Fruit fly (Drosophila melanogaster) S2 (cell line): ENCODE results near the gene Dic1.

Experiments
- CG8478 ChIP-seq: fragments of >200 bp; optimal IDR thresholded peaks from 2 replicates; lab custom pipeline; 2018
- CTCF ChIP-seq, 2 experiments: fragments of >200 bp; optimal IDR thresholded peaks; 2 replicates each; lab custom pipeline; 2018

DNA sequence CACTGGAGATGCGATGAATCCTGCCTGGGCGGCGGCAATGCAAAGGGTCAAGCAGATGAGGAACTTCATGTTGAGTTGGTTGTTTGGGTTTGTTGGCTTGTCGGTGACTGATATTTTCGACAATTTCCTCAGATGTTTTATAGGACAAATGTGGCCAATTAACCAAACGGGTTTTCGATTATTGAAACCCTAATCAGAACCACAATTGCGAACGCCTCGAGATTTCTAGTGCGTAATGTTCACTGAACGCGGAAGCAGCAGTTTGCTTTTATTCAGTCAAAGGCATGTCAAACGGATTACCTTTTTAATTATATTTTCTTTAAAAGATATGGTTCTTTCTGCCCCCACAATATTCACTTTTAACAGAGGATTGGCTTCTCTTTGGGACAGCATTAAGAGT, 32.3 kb downstream of the Dic1 start, which contains the start of gene CG14374:
- TF ChIP-seq CTCF (optimal IDR thresholded peaks at IDR 0.05; lab: Kevin White, UChicago) (no peak), CG8478 (lab: Kevin White, UChicago) (no peak)
